Worm (Caenorhabditis elegans) whole organism, mixed stage, embryonic: ENCODE measurements around the gene ZC239.14.
"Not testable (repeated sequence)": the region's sequence is repeated elsewhere in the genome, so short reads cannot be mapped to it uniquely, and the experiment has no call there.

Experiments used
- M03D4.4 ChIP-seq: sonication (generic microtip); optimal IDR thresholded peaks from 2 replicates; lab custom pipeline; 2017; ENCODE audit warnings: mild to moderate bottlenecking, missing genetic modification characterization, missing compliant biosample characterization
- bed-3 ChIP-seq: fragments of 200-800 bp; sonication (Bioruptor generic); optimal IDR thresholded peaks from 3 replicates; lab custom pipeline; 2018; ENCODE audit warnings: mild to moderate bottlenecking, missing genetic modification characterization, moderate library complexity, missing compliant biosample characterization
- ceh-39 ChIP-seq: fragments of 150-350 bp; optimal IDR thresholded peaks from 2 replicates; lab custom pipeline; 2014; ENCODE audit warnings: missing biosample characterization, missing genetic modification characterization
- ceh-43 ChIP-seq: fragments of 200-800 bp; sonication (Bioruptor generic); optimal IDR thresholded peaks from 2 replicates; lab custom pipeline; 2018; ENCODE audit warnings: mild to moderate bottlenecking, missing genetic modification characterization, moderate library complexity, missing compliant biosample characterization
- ces-1 ChIP-seq: fragments of 150-350 bp; optimal IDR thresholded peaks from 2 replicates; lab custom pipeline; 2014; ENCODE audit warnings: missing biosample characterization, missing genetic modification reagents, missing genetic modification characterization
- cnd-1 ChIP-seq: fragments of 200-800 bp; sonication (Bioruptor generic); optimal IDR thresholded peaks from 2 replicates; lab custom pipeline; 2018; ENCODE audit warnings: mild to moderate bottlenecking, missing genetic modification characterization, missing compliant biosample characterization
- drap-1 ChIP-seq: fragments of 200-800 bp; sonication (Bioruptor generic); optimal IDR thresholded peaks from 3 replicates; lab custom pipeline; 2018; ENCODE audit warnings: mild to moderate bottlenecking, missing genetic modification characterization, missing compliant biosample characterization
- elt-1 ChIP-seq: sonication (generic microtip); optimal IDR thresholded peaks from 2 replicates; lab custom pipeline; 2017; ENCODE audit warnings: missing genetic modification characterization, mild to moderate bottlenecking, missing compliant biosample characterization, antibody characterized with exemption, moderate library complexity, borderline replicate concordance; ENCODE audit not compliant: insufficient read depth
- elt-3 ChIP-seq: fragments of 150-350 bp; optimal IDR thresholded peaks from 2 replicates; lab custom pipeline; 2014; ENCODE audit warnings: missing biosample characterization, missing genetic modification characterization
- flh-1 ChIP-seq: fragments of 200-800 bp; sonication (Bioruptor generic); optimal IDR thresholded peaks from 2 replicates; lab custom pipeline; 2018; ENCODE audit warnings: mild to moderate bottlenecking, missing genetic modification characterization, moderate library complexity, missing compliant biosample characterization
- ham-2 ChIP-seq: fragments of 200-800 bp; sonication (Bioruptor generic); optimal IDR thresholded peaks from 2 replicates; lab custom pipeline; 2018; ENCODE audit warnings: mild to moderate bottlenecking, missing genetic modification characterization, missing compliant biosample characterization
- hlh-1 ChIP-seq: fragments of 150-350 bp; optimal IDR thresholded peaks from 2 replicates; lab custom pipeline; 2014; ENCODE audit warnings: missing biosample characterization, missing genetic modification reagents, missing genetic modification characterization
- lsy-2 ChIP-seq: fragments of 150-350 bp; optimal IDR thresholded peaks from 2 replicates; lab custom pipeline; 2014; ENCODE audit warnings: missing biosample characterization, missing genetic modification characterization
- mab-5 ChIP-seq: fragments of 150-350 bp; optimal IDR thresholded peaks from 2 replicates; lab custom pipeline; 2014; ENCODE audit warnings: missing biosample characterization, missing genetic modification characterization
- nhr-12 ChIP-seq: fragments of 150-350 bp; optimal IDR thresholded peaks from 2 replicates; lab custom pipeline; 2014; ENCODE audit warnings: missing biosample characterization, missing genetic modification characterization
- nhr-2 ChIP-seq: fragments of 150-350 bp; optimal IDR thresholded peaks from 2 replicates; lab custom pipeline; 2014; ENCODE audit warnings: missing biosample characterization, missing genetic modification characterization
- nhr-237 ChIP-seq: fragments of 150-350 bp; optimal IDR thresholded peaks from 2 replicates; lab custom pipeline; 2014; ENCODE audit warnings: missing biosample characterization, missing genetic modification characterization
- nhr-28 ChIP-seq: fragments of 150-350 bp; optimal IDR thresholded peaks from 2 replicates; lab custom pipeline; 2014; ENCODE audit warnings: missing biosample characterization, missing genetic modification characterization
- nhr-76 ChIP-seq: sonication (generic microtip); optimal IDR thresholded peaks from 2 replicates; lab custom pipeline; 2017; ENCODE audit warnings: missing biosample characterization, missing genetic modification characterization
- pha-4 ChIP-seq: fragments of 150-350 bp; optimal IDR thresholded peaks from 2 replicates; lab custom pipeline; 2018; ENCODE audit warnings: missing biosample characterization, missing genetic modification reagents, missing genetic modification characterization
- sem-2 ChIP-seq: fragments of 200-800 bp; sonication (Bioruptor generic); optimal IDR thresholded peaks from 2 replicates; lab custom pipeline; 2018; ENCODE audit warnings: mild to moderate bottlenecking, missing genetic modification characterization, missing compliant biosample characterization
- snpc-4 ChIP-seq: fragments of 150-350 bp; optimal IDR thresholded peaks from 2 replicates; lab custom pipeline; 2014; ENCODE audit warnings: missing biosample characterization, missing genetic modification characterization
- sptf-1 ChIP-seq: sonication (generic microtip); optimal IDR thresholded peaks from 2 replicates; lab custom pipeline; 2017; ENCODE audit warnings: mild to moderate bottlenecking, missing genetic modification characterization, moderate library complexity, missing compliant biosample characterization
- tbx-8 ChIP-seq: fragments of 200-800 bp; sonication (Bioruptor generic); optimal IDR thresholded peaks from 2 replicates; lab custom pipeline; 2018; ENCODE audit warnings: mild to moderate bottlenecking, missing genetic modification characterization, moderate library complexity, missing compliant biosample characterization
- unc-120 ChIP-seq: sonication (generic microtip); optimal IDR thresholded peaks from 2 replicates; lab custom pipeline; 2017; ENCODE audit warnings: missing genetic modification characterization, missing compliant biosample characterization; ENCODE audit not compliant: poor library complexity, severe bottlenecking
- unc-39 ChIP-seq: fragments of 150-350 bp; optimal IDR thresholded peaks from 2 replicates; lab custom pipeline; 2014; ENCODE audit warnings: missing biosample characterization, missing genetic modification characterization
- unc-62 ChIP-seq: fragments of 150-350 bp; optimal IDR thresholded peaks from 2 replicates; lab custom pipeline; 2014; ENCODE audit warnings: missing biosample characterization, missing genetic modification reagents, missing genetic modification characterization
- zip-8 ChIP-seq: fragments of 150-350 bp; optimal IDR thresholded peaks from 2 replicates; lab custom pipeline; 2014; ENCODE audit warnings: missing biosample characterization, missing genetic modification characterization
- ztf-11 ChIP-seq: fragments of 150-350 bp; optimal IDR thresholded peaks from 2 replicates; lab custom pipeline; 2014; ENCODE audit warnings: missing biosample characterization, missing genetic modification characterization

The ZC239.14 gene

DNA sequence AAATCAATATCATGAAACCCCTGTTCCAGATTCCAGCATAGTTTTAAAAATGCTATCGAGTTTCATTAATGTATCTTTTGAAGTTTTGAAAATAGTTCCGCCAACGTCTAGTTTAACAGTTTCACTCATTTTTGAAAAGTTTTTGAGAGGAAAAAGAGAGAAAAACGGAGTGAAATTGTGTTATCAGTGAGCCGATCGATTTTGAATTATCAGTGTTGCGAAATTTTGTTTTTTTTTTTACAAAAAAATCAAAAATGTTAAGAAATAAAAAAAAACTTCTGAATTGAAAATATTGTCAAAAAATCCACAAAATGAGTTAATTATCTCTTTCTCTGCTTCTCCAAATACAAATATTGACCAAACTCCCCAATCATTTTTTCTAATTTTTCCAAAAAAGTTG, 852 bp upstream of the ZC239.14 start, which contains the start of gene ZC239.13:
Gene ZC239.13, minus strand, starts transcription at position 154 of the 400 bp plus-strand sequence.
- TF ChIP-seq ztf-11 (no peak), unc-62 (no peak), nhr-237 (no peak), sem-2 (GFP tag; lab: Kevin White, UChicago) (no peak), flh-1 (no peak), zip-8 (no peak), nhr-28 (tag; lab: Kevin White, UChicago) (no peak), ces-1 (GFP tag; lab: Kevin White, UChicago) (no peak), M03D4.4 (tag; lab: Kevin White, UChicago) (no peak), ceh-39 (tag; lab: Kevin White, UChicago) (no peak), ham-2 (no peak), drap-1 (GFP tag; lab: Kevin White, UChicago) (no peak), ceh-43 (GFP tag; lab: Kevin White, UChicago) (no peak), pha-4 (tag; lab: Kevin White, UChicago) (no peak)

DNA sequence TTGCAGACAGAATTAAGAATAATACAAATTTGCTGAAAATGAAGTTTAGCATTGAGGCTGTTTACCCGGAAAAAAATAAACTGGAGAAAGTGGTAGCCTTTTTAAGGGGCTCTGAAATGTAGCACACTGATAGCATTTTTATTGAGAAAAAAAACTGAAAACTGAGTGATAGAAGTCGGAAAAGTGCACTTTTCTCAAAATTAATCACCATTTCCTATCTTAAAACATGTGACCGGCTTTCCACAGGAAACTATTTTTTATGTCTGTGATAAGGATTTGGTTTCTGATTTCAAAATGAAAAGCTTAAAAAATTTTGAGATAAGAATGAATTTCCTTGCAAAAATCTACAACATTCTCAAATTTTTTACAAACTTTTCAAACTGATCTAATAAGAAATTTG, 1.1 kb downstream of the ZC239.14 start, which contains the start of gene ZC239.22:
Gene ZC239.22, minus strand, starts transcription at position 101 of the 400 bp plus-strand sequence.
- TF ChIP-seq nhr-237, result no peak
- TF ChIP-seq mab-5 (tag; lab: Kevin White, UChicago), result no peak
- TF ChIP-seq nhr-12 (tag; lab: Kevin White, UChicago), result no peak
- no peak for TF ChIP-seq elt-1 (tag; lab: Kevin White, UChicago)
- TF ChIP-seq unc-120 (tag; lab: Kevin White, UChicago), result no peak
- no peak for TF ChIP-seq lsy-2
- TF ChIP-seq nhr-76 (tag; lab: Kevin White, UChicago), result no peak
- TF ChIP-seq drap-1 (GFP tag; lab: Kevin White, UChicago), result no peak
- no peak for TF ChIP-seq ces-1 (GFP tag; lab: Kevin White, UChicago)
- TF ChIP-seq pha-4 (tag; lab: Kevin White, UChicago), result no peak
- no peak for TF ChIP-seq sptf-1 (tag; lab: Kevin White, UChicago)
- TF ChIP-seq snpc-4, result no peak
- no peak for TF ChIP-seq tbx-8 (GFP tag; lab: Kevin White, UChicago)
- no peak for TF ChIP-seq unc-39 (tag; lab: Kevin White, UChicago)

ce11 chrII:3215762-3216161, 6.1 kb downstream of the ZC239.14 start, which contains the start of gene ZC239.3:
TSS of gene ZC239.3 (plus strand) at chrII:3216062.
- TF ChIP-seq elt-1, nhr-12, hlh-1 (tag; lab: Kevin White, UChicago): not testable (repeated sequence)

- no peak for TF ChIP-seq zip-8
- TF ChIP-seq, all 35 proteins: peak for 0
Measured at ce11 chrII:3213898-3214297, 7.9 kb downstream of the ZC239.14 start, which contains the start of gene ZC239.4. TSS of gene ZC239.4 (plus strand) at chrII:3214198.

DNA sequence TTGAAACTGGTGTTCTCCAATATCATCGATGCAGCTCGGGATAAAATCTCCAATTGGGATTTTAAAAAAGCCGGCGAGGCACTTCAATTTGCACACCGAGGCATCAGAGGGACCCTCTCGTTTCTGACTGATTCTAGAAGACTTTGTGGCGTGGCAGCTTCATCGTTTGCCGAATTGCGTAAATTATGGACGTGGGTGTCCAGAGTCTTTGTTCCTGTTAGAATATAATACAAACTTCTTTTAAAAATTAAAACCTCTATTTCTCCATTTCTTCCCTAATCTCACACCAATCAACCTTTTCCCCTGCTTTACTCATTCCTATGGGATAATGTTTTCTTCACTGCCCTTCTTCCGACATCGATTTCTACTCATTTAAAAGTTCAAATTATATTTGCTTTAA, 11.5 kb downstream of the ZC239.14 start, which contains the start of gene ZC239.5:
Gene ZC239.5, plus strand, starts transcription at position 301 of the 400 bp plus-strand sequence.
- TF ChIP-seq zip-8 (no peak), pha-4 (tag; lab: Kevin White, UChicago) (no peak), sptf-1 (tag; lab: Kevin White, UChicago) (no peak), lsy-2 (no peak), elt-3 (no peak)
- TF ChIP-seq, all 35 proteins: peak for 0

ce11 chrII:3209251-3209650, 12.6 kb downstream of the ZC239.14 start, which contains the start of gene ZC239.6:
TSS of gene ZC239.6 (plus strand) at chrII:3209631.
- TF ChIP-seq sem-2 (GFP tag; lab: Kevin White, UChicago) (no peak), hlh-1 (tag; lab: Kevin White, UChicago) (no peak), unc-120 (tag; lab: Kevin White, UChicago) (no peak), nhr-76 (tag; lab: Kevin White, UChicago) (no peak)

DNA sequence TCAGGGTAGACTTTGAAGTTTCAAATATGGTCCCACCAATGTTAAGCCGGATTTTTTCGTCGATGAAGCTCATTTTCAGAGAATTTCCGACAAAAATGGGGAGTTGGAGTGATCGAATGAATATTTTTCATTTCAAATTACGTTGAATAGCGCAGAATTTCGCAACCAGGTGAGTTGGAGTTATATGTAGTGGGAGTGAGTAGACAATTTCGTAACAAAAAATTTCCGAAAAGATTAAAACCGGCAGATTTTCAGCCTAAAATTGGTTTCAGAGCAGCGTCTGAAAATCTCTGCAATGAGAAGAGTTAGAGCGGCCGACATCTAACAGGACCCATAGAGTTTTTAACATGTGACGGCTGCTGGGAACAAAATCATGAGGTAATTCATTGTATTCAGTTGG, 13.2 kb downstream of the ZC239.14 start, which contains the start of gene sdz-35:
Gene sdz-35, minus strand, starts transcription at position 101 of the 400 bp plus-strand sequence.
- TF ChIP-seq snpc-4, result no peak
- TF ChIP-seq bed-3 (GFP tag; lab: Kevin White, UChicago), result no peak
- no peak for TF ChIP-seq zip-8
- no peak for TF ChIP-seq nhr-28 (tag; lab: Kevin White, UChicago)
- TF ChIP-seq ceh-43 (GFP tag; lab: Kevin White, UChicago), result no peak
- no peak for TF ChIP-seq cnd-1 (tag; lab: Kevin White, UChicago)
- TF ChIP-seq pha-4 (tag; lab: Kevin White, UChicago), result no peak
- TF ChIP-seq elt-1 (tag; lab: Kevin White, UChicago), result no peak
- no peak for TF ChIP-seq tbx-8 (GFP tag; lab: Kevin White, UChicago)
- no peak for TF ChIP-seq elt-3
- no peak for TF ChIP-seq nhr-2 (tag; lab: Kevin White, UChicago)
- no peak for TF ChIP-seq nhr-76 (tag; lab: Kevin White, UChicago)
- no peak for TF ChIP-seq unc-39 (tag; lab: Kevin White, UChicago)
- TF ChIP-seq nhr-237, result no peak
